Worm (Caenorhabditis elegans): ENCODE results near the gene R12B2.13.

ce11 chrIII:5879291-5879968 lies 46.2 kb upstream of the R12B2.13 start, which contains the start of gene hpo-10:
- TF ChIP-seq zip-5 (tag; optimal IDR thresholded peaks at IDR 0.05) (no peak), sox-2 (GFP tag; IDR thresholded peaks at IDR 0.05) (no peak), elt-4 (tag; optimal IDR thresholded peaks at IDR 0.05) (no peak), nhr-11 (tag; optimal IDR thresholded peaks at IDR 0.05) (no peak)

Data from whole organism, late embryonic.